Worm (Caenorhabditis elegans) whole organism, L4 larva: Measurements from ENCODE around the gene H01M10.2.

Experiments
- ceh-82 ChIP-seq: sonication (generic microtip); optimal IDR thresholded peaks from 2 replicates; lab custom pipeline; 2017; ENCODE audit warnings: missing biosample characterization, missing genetic modification characterization
- gei-8 ChIP-seq: fragments of 200-800 bp; sonication (Bioruptor generic); optimal IDR thresholded peaks from 2 replicates; lab custom pipeline; 2018; ENCODE audit warnings: mild to moderate bottlenecking, missing genetic modification characterization, missing compliant biosample characterization
- jun-1 ChIP-seq: fragments of 150-350 bp; optimal IDR thresholded peaks from 2 replicates; lab custom pipeline; 2014; ENCODE audit warnings: missing biosample characterization, missing genetic modification reagents, missing genetic modification characterization
- lin-15B ChIP-seq: fragments of 150-350 bp; sonication (generic microtip); optimal IDR thresholded peaks from 3 replicates; lab custom pipeline; 2014; ENCODE audit warnings: missing biosample characterization, missing genetic modification characterization
- lin-39 ChIP-seq: fragments of 150-350 bp; optimal IDR thresholded peaks from 2 replicates; lab custom pipeline; 2014; ENCODE audit warnings: missing biosample characterization, missing genetic modification reagents, missing genetic modification characterization
- nhr-76 ChIP-seq: fragments of 150-350 bp; optimal IDR thresholded peaks from 2 replicates; lab custom pipeline; 2014; ENCODE audit warnings: missing biosample characterization, missing genetic modification characterization
- spr-3 ChIP-seq: fragments of 200-800 bp; sonication (Bioruptor generic); optimal IDR thresholded peaks from 2 replicates; lab custom pipeline; 2018; ENCODE audit warnings: mild to moderate bottlenecking, missing genetic modification characterization, missing compliant biosample characterization

- no peak for TF ChIP-seq lin-39 (tag; lab: Kevin White, UChicago)
- no peak for TF ChIP-seq nhr-76 (tag; lab: Kevin White, UChicago)
- no peak for TF ChIP-seq spr-3 (GFP tag; lab: Kevin White, UChicago)
- no peak for TF ChIP-seq gei-8 (GFP tag; lab: Kevin White, UChicago)
- no peak for TF ChIP-seq ceh-82
- no peak for TF ChIP-seq jun-1 (tag; lab: Kevin White, UChicago)
- TF ChIP-seq lin-15B (tag; lab: Kevin White, UChicago) = no peak
Observed at ce11 chrX:2632869-2633268, 47.3 kb upstream of the H01M10.2 start.
